Fruit fly (Drosophila melanogaster): Measurements from ENCODE around the gene UQCR-C2.

Gene UQCR-C2

dm6 chr3L:16594922-16595518 is 11.1 kb downstream of the UQCR-C2 start, which contains the start of the genes spd-2 and Apl:
TSS of gene spd-2 (minus strand) at chr3L:16595014.
TSS of gene Apl (plus strand) at chr3L:16595181.
- TF ChIP-seq GATAd (GFP tag; optimal IDR thresholded peaks at IDR 0.05), result no peak
- TF ChIP-seq Rel (GFP tag; optimal IDR thresholded peaks at IDR 0.05), result no peak
- TF ChIP-seq Rel (tag; optimal IDR thresholded peaks at IDR 0.05), result peak; percentile 65
- TF ChIP-seq Myc (optimal IDR thresholded peaks at IDR 0.05), result peak; percentile 0
- no peak for TF ChIP-seq sv (GFP tag; optimal IDR thresholded peaks at IDR 0.05)
- no peak for TF ChIP-seq dsf (GFP tag; optimal IDR thresholded peaks at IDR 0.05; ENCODE audit: borderline replicate concordance)

dm6 chr3L:16602736-16603144 is 18.8 kb downstream of the UQCR-C2 start, which contains the start of gene Arts:
TSS of gene Arts (plus strand) at chr3L:16602851.
- TF ChIP-seq psq (GFP tag; optimal IDR thresholded peaks at IDR 0.05), result peak; percentile 14
- TF ChIP-seq Dfd (GFP tag; optimal IDR thresholded peaks at IDR 0.05), result no peak
- peak; percentile 53 for TF ChIP-seq HLH106 (tag; optimal IDR thresholded peaks at IDR 0.05)
- TF ChIP-seq Hnf4 (GFP tag; optimal IDR thresholded peaks at IDR 0.05), result peak; percentile 1
- TF ChIP-seq Myc (optimal IDR thresholded peaks at IDR 0.05), result peak; percentile 43
- TF ChIP-seq brk (GFP tag; optimal IDR thresholded peaks at IDR 0.05), result peak; percentile 10
- peak; percentile 31 for TF ChIP-seq rgr (GFP tag; optimal IDR thresholded peaks at IDR 0.05)
- TF ChIP-seq h (GFP tag; optimal IDR thresholded peaks at IDR 0.05), result peak; percentile 46
- TF ChIP-seq Rel (GFP tag; optimal IDR thresholded peaks at IDR 0.05), result no peak
- peak; percentile 32 for TF ChIP-seq Rel (tag; optimal IDR thresholded peaks at IDR 0.05)
- peak; percentile 10 for TF ChIP-seq Jra (GFP tag; optimal IDR thresholded peaks at IDR 0.05)
- no peak for TF ChIP-seq Dif (GFP tag; optimal IDR thresholded peaks at IDR 0.05; ENCODE audit: partially characterized antibody)
- TF ChIP-seq br (GFP tag; optimal IDR thresholded peaks at IDR 0.05), result peak; percentile 27
- no peak for TF ChIP-seq dl (GFP tag; optimal IDR thresholded peaks at IDR 0.05; ENCODE audit: insufficient read depth in 1 of 2, partially characterized antibody in 2 of 2)
- peak; percentile 40 for TF ChIP-seq Sp1 (GFP tag; optimal IDR thresholded peaks at IDR 0.05)
- TF ChIP-seq CG9705 (GFP tag; optimal IDR thresholded peaks at IDR 0.05), result peak; percentile 23
- no peak for TF ChIP-seq pan (optimal IDR thresholded peaks at IDR 0.05)
- peak in 1 of 2 experiments; percentile 52 for TF ChIP-seq foxo (GFP tag; optimal IDR thresholded peaks at IDR 0.05)
- peak; percentile 1 for TF ChIP-seq fru (GFP tag; optimal IDR thresholded peaks at IDR 0.05)

dm6 chr3L:16609120-16609519 is 25.2 kb downstream of the UQCR-C2 start, which contains the start of gene CG4098:
TSS of gene CG4098 (minus strand) at chr3L:16609347.
- TF ChIP-seq OdsH (GFP tag; optimal IDR thresholded peaks at IDR 0.05), result peak; percentile 65
- peak; percentile 10 for TF ChIP-seq CG9705 (GFP tag; optimal IDR thresholded peaks at IDR 0.05)
- TF ChIP-seq Hnf4 (GFP tag; optimal IDR thresholded peaks at IDR 0.05), result peak; percentile 77
- TF ChIP-seq foxo (GFP tag; optimal IDR thresholded peaks at IDR 0.05), result peak in 1 of 2 experiments; percentile 86
- peak; percentile 28 for TF ChIP-seq Mio (GFP tag; optimal IDR thresholded peaks at IDR 0.05)
- no peak for TF ChIP-seq usp (GFP tag; optimal IDR thresholded peaks at IDR 0.05)
- TF ChIP-seq Hr78 (GFP tag; optimal IDR thresholded peaks at IDR 0.05), result no peak
- TF ChIP-seq sv (GFP tag; optimal IDR thresholded peaks at IDR 0.05), result peak; percentile 6
- TF ChIP-seq N (GFP tag; optimal IDR thresholded peaks at IDR 0.05), result no peak
- no peak for TF ChIP-seq Dif (GFP tag; optimal IDR thresholded peaks at IDR 0.05; ENCODE audit: partially characterized antibody)
- no peak for TF ChIP-seq Abd-B (GFP tag; optimal IDR thresholded peaks at IDR 0.05)
- TF ChIP-seq CG32264 (GFP tag; optimal IDR thresholded peaks at IDR 0.05), result no peak
- no peak for TF ChIP-seq Rel (GFP tag; optimal IDR thresholded peaks at IDR 0.05)
- peak; percentile 40 for TF ChIP-seq Rel (tag; optimal IDR thresholded peaks at IDR 0.05)
- TF ChIP-seq dmrt93B (GFP tag; optimal IDR thresholded peaks at IDR 0.05), result no peak
- TF ChIP-seq dl (GFP tag; optimal IDR thresholded peaks at IDR 0.05; ENCODE audit: insufficient read depth in 1 of 2, partially characterized antibody in 2 of 2), result no peak
- TF ChIP-seq CrebA (GFP tag; optimal IDR thresholded peaks at IDR 0.05; ENCODE audit: borderline replicate concordance), result no peak
- peak; percentile 67 for TF ChIP-seq h (GFP tag; optimal IDR thresholded peaks at IDR 0.05)
- no peak for TF ChIP-seq sage (GFP tag; optimal IDR thresholded peaks at IDR 0.05)
- TF ChIP-seq GATAd (GFP tag; optimal IDR thresholded peaks at IDR 0.05), result peak; percentile 1
- TF ChIP-seq Dfd (GFP tag; optimal IDR thresholded peaks at IDR 0.05), result no peak
- TF ChIP-seq tai (GFP tag; optimal IDR thresholded peaks at IDR 0.05), result no peak
- peak; percentile 47 for TF ChIP-seq jim (GFP tag; optimal IDR thresholded peaks at IDR 0.05)
- TF ChIP-seq br (GFP tag; optimal IDR thresholded peaks at IDR 0.05), result peak; percentile 76
- peak; percentile 34 for TF ChIP-seq psq (GFP tag; optimal IDR thresholded peaks at IDR 0.05)
- TF ChIP-seq rgr (GFP tag; optimal IDR thresholded peaks at IDR 0.05), result peak; percentile 79
- TF ChIP-seq brk (GFP tag; optimal IDR thresholded peaks at IDR 0.05), result no peak
- TF ChIP-seq Myc (optimal IDR thresholded peaks at IDR 0.05), result no peak
- TF ChIP-seq lola (GFP tag; optimal IDR thresholded peaks at IDR 0.05), result no peak
- no peak for TF ChIP-seq pan (optimal IDR thresholded peaks at IDR 0.05)
- TF ChIP-seq dsf (GFP tag; optimal IDR thresholded peaks at IDR 0.05; ENCODE audit: borderline replicate concordance), result no peak
- peak; percentile 69 for TF ChIP-seq ey (GFP tag; optimal IDR thresholded peaks at IDR 0.05)
- TF ChIP-seq HLH106 (tag; optimal IDR thresholded peaks at IDR 0.05), result peak; percentile 47
- TF ChIP-seq Sp1 (GFP tag; optimal IDR thresholded peaks at IDR 0.05), result peak; percentile 51
- no peak for TF ChIP-seq Vsx2 (GFP tag; optimal IDR thresholded peaks at IDR 0.05; ENCODE audit: partially characterized antibody)
- peak; percentile 88 for TF ChIP-seq woc (GFP tag; optimal IDR thresholded peaks at IDR 0.05)
- TF ChIP-seq Jra (GFP tag; optimal IDR thresholded peaks at IDR 0.05), result peak; percentile 43
- peak; percentile 97 for TF ChIP-seq Hr83 (GFP tag; optimal IDR thresholded peaks at IDR 0.05; ENCODE audit: poor library complexity, severe bottlenecking)
- peak; percentile 63 for TF ChIP-seq fru (GFP tag; optimal IDR thresholded peaks at IDR 0.05)

Measured in whole organism, wandering third instar larva.